Fruit fly (Drosophila melanogaster) whole organism, embryonic: Measurements from ENCODE around the gene CG10809.

Experiments used
- Bdp1 ChIP-seq: fragments of 200-800 bp; sonication (Bioruptor generic); optimal IDR thresholded peaks from 3 replicates; lab custom pipeline; 2016; ENCODE audit warnings: missing biosample characterization, missing genetic modification characterization
- CG10366 ChIP-seq: fragments of 200-800 bp; sonication (Bioruptor generic); IDR thresholded peaks from 2 replicates; pipeline ENCODE4 v1.3.6; 2022; ENCODE audit warnings: missing biosample characterization, missing genetic modification characterization
- CG10565 ChIP-seq: fragments of 200-800 bp; sonication (Bioruptor generic); optimal IDR thresholded peaks from 3 replicates; lab custom pipeline; 2016; ENCODE audit warnings: missing biosample characterization, mild to moderate bottlenecking, missing genetic modification characterization
- CG10979 ChIP-seq: fragments of 200-800 bp; sonication (Bioruptor generic); optimal IDR thresholded peaks from 2 replicates; lab custom pipeline; 2018; ENCODE audit warnings: missing biosample characterization, mild to moderate bottlenecking, missing genetic modification characterization, moderate library complexity
- CG12104 ChIP-seq: fragments of 200-800 bp; sonication (Bioruptor generic); optimal IDR thresholded peaks from 3 replicates; lab custom pipeline; 2016; ENCODE audit warnings: missing biosample characterization, missing genetic modification characterization
- CG14014 ChIP-seq: fragments of 200-800 bp; sonication (Bioruptor generic); IDR thresholded peaks from 2 replicates; pipeline ENCODE4 v1.3.6; 2022; ENCODE audit warnings: missing biosample characterization, missing genetic modification characterization
- CG14050 ChIP-seq: fragments of 200-800 bp; sonication (Bioruptor generic); IDR thresholded peaks from 3 replicates; pipeline ENCODE4 v1.3.6; 2022; ENCODE audit warnings: missing biosample characterization, missing genetic modification characterization
- CG14441 ChIP-seq: fragments of 200-800 bp; sonication (Bioruptor generic); IDR thresholded peaks from 2 replicates; pipeline ENCODE4 v1.3.6; 2022; ENCODE audit warnings: missing biosample characterization, missing genetic modification characterization
- CG16813 ChIP-seq: fragments of 200-800 bp; sonication (Bioruptor generic); IDR thresholded peaks from 3 replicates; pipeline ENCODE4 v1.3.6; 2022; ENCODE audit warnings: missing biosample characterization, missing genetic modification characterization; ENCODE audit not compliant: partially characterized antibody
- CG16863 ChIP-seq: fragments of 200-800 bp; sonication (Bioruptor generic); optimal IDR thresholded peaks from 3 replicates; lab custom pipeline; 2016; ENCODE audit warnings: missing biosample characterization, missing genetic modification characterization
- CG17359 ChIP-seq: fragments of 200-800 bp; sonication (Bioruptor generic); optimal IDR thresholded peaks from 3 replicates; lab custom pipeline; 2018; ENCODE audit warnings: missing biosample characterization, mild to moderate bottlenecking, missing genetic modification characterization, moderate library complexity
- CG18619 ChIP-seq: fragments of 200-800 bp; sonication (Bioruptor generic); optimal IDR thresholded peaks from 3 replicates; lab custom pipeline; 2017; ENCODE audit warnings: missing biosample characterization, mild to moderate bottlenecking, missing genetic modification characterization
- CG2875 ChIP-seq: fragments of 200-800 bp; sonication (Bioruptor generic); optimal IDR thresholded peaks from 2 replicates; lab custom pipeline; 2017; ENCODE audit warnings: missing biosample characterization, mild to moderate bottlenecking, missing genetic modification characterization, missing genetic modification reagents
- CG31224 ChIP-seq: fragments of 200-800 bp; sonication (Bioruptor generic); IDR thresholded peaks from 2 replicates; pipeline ENCODE4 v1.3.6; 2022; ENCODE audit warnings: missing biosample characterization, missing genetic modification characterization
- CG33213 ChIP-seq: fragments of 200-800 bp; sonication (Bioruptor generic); optimal IDR thresholded peaks from 3 replicates; lab custom pipeline; 2016; ENCODE audit warnings: missing biosample characterization, missing genetic modification characterization
- CG33557 ChIP-seq: fragments of 200-800 bp; sonication (Bioruptor generic); optimal IDR thresholded peaks from 2 replicates; lab custom pipeline; 2019; ENCODE audit warnings: missing biosample characterization, mild to moderate bottlenecking, missing genetic modification characterization, moderate library complexity
- CG5953 ChIP-seq: fragments of 200-800 bp; sonication (Bioruptor generic); IDR thresholded peaks from 2 replicates; pipeline ENCODE4 v1.3.6; 2022; ENCODE audit warnings: missing biosample characterization, missing genetic modification characterization
- CG6654 ChIP-seq: fragments of 200-800 bp; sonication (Bioruptor generic); optimal IDR thresholded peaks from 2 replicates; lab custom pipeline; 2017; ENCODE audit warnings: missing biosample characterization, mild to moderate bottlenecking, missing genetic modification characterization
- CG6765 ChIP-seq: fragments of 200-800 bp; sonication (Bioruptor generic); optimal IDR thresholded peaks from 3 replicates; lab custom pipeline; 2017; ENCODE audit warnings: missing biosample characterization, mild to moderate bottlenecking, missing genetic modification characterization
- CG8281 ChIP-seq: fragments of 200-800 bp; sonication (Bioruptor generic); optimal IDR thresholded peaks from 2 replicates; lab custom pipeline; 2018; ENCODE audit warnings: missing biosample characterization, mild to moderate bottlenecking, missing genetic modification characterization, moderate library complexity
- CG8765 ChIP-seq: fragments of 200-800 bp; sonication (Bioruptor generic); IDR thresholded peaks from 2 replicates; pipeline ENCODE4 v1.3.6; 2022; ENCODE audit warnings: missing biosample characterization, missing genetic modification characterization
- D ChIP-seq, 2 experiments: fragments of 200-800 bp in 1 of 2; fragments of >200 bp in 1 of 2; sonication (Bioruptor generic) in 1 of 2; optimal IDR thresholded peaks; 2 replicates in 1 of 2; 3 replicates in 1 of 2; lab custom pipeline; 2017; ENCODE audit warnings: mild to moderate bottlenecking in 1 of 2, missing biosample characterization in 1 of 2, missing genetic modification characterization in 1 of 2, missing genetic modification reagents in 1 of 2
- E2f2 ChIP-seq: fragments of 200-800 bp; sonication (Bioruptor generic); IDR thresholded peaks from 2 replicates; pipeline ENCODE4 v1.3.6; 2022; ENCODE audit warnings: missing biosample characterization, missing genetic modification characterization
- Ets65A ChIP-seq: fragments of 200-800 bp; sonication (Bioruptor generic); peaks from one replicate; lab custom pipeline; 2016; ENCODE audit warnings: missing biosample characterization, missing genetic modification characterization
- Gsc ChIP-seq: fragments of 200-800 bp; sonication (Bioruptor generic); IDR thresholded peaks from 2 replicates; pipeline ENCODE4 v1.3.6; 2022; ENCODE audit warnings: missing biosample characterization, missing genetic modification characterization
- HLH3B ChIP-seq: fragments of 200-800 bp; sonication (Bioruptor generic); IDR thresholded peaks from 2 replicates; pipeline ENCODE4 v1.3.6; 2022; ENCODE audit warnings: missing biosample characterization, missing genetic modification characterization
- Hr3 ChIP-seq: fragments of 200-800 bp; sonication (Bioruptor generic); optimal IDR thresholded peaks from 3 replicates; lab custom pipeline; 2016; ENCODE audit warnings: missing biosample characterization, missing genetic modification characterization
- MESR4 ChIP-seq: fragments of 200-800 bp; sonication (Bioruptor generic); optimal IDR thresholded peaks from 2 replicates; lab custom pipeline; 2018; ENCODE audit warnings: missing biosample characterization, mild to moderate bottlenecking, missing genetic modification characterization, moderate library complexity
- Max ChIP-seq: fragments of 200-800 bp; sonication (Bioruptor generic); optimal IDR thresholded peaks from 2 replicates; lab custom pipeline; 2016; ENCODE audit warnings: missing biosample characterization, mild to moderate bottlenecking, missing genetic modification characterization
- Neu2 ChIP-seq: fragments of 200-800 bp; sonication (Bioruptor generic); optimal IDR thresholded peaks from 3 replicates; lab custom pipeline; 2016; ENCODE audit warnings: missing biosample characterization, missing genetic modification characterization, borderline replicate concordance
- Sry-δ ChIP-seq: fragments of 200-800 bp; sonication (Bioruptor generic); optimal IDR thresholded peaks from 2 replicates; lab custom pipeline; 2016; ENCODE audit warnings: missing biosample characterization, missing genetic modification characterization
- Ssrp ChIP-seq: fragments of 200-800 bp; sonication (Bioruptor generic); optimal IDR thresholded peaks from 2 replicates; lab custom pipeline; 2018; ENCODE audit warnings: missing biosample characterization, mild to moderate bottlenecking, missing genetic modification characterization, moderate library complexity
- Xbp1 ChIP-seq: fragments of 200-800 bp; sonication (Bioruptor generic); optimal IDR thresholded peaks from 3 replicates; lab custom pipeline; 2016; ENCODE audit warnings: missing biosample characterization, mild to moderate bottlenecking, missing genetic modification characterization
- abd-A ChIP-seq: fragments of 200-800 bp; sonication (Bioruptor generic); optimal IDR thresholded peaks from 3 replicates; lab custom pipeline; 2019; ENCODE audit warnings: missing biosample characterization, mild to moderate bottlenecking, missing genetic modification characterization, moderate library complexity
- ara ChIP-seq: fragments of 200-800 bp; sonication (Bioruptor generic); IDR thresholded peaks from 2 replicates; pipeline ENCODE4 v1.3.6; 2022; ENCODE audit warnings: missing biosample characterization, missing genetic modification characterization
- dmrt99B ChIP-seq: fragments of 200-800 bp; sonication (Bioruptor generic); optimal IDR thresholded peaks from 2 replicates; lab custom pipeline; 2018; ENCODE audit warnings: missing biosample characterization, mild to moderate bottlenecking, missing genetic modification characterization, moderate library complexity
- fru ChIP-seq: fragments of >200 bp; optimal IDR thresholded peaks from 2 replicates; lab custom pipeline; 2017
- ham ChIP-seq: fragments of 200-800 bp; sonication (Bioruptor generic); IDR thresholded peaks from 2 replicates; pipeline ENCODE4 v1.3.6; 2022; ENCODE audit warnings: missing biosample characterization, missing genetic modification characterization
- ken ChIP-seq: fragments of 200-800 bp; sonication (Bioruptor generic); IDR thresholded peaks from 3 replicates; pipeline ENCODE4 v1.3.6; 2022; ENCODE audit warnings: missing biosample characterization, missing genetic modification characterization
- knrl ChIP-seq: fragments of 200-800 bp; sonication (Bioruptor generic); IDR thresholded peaks from 3 replicates; pipeline ENCODE4 v1.3.6; 2022; ENCODE audit warnings: missing biosample characterization, missing genetic modification characterization; ENCODE audit not compliant: partially characterized antibody
- oc ChIP-seq: fragments of 200-800 bp; sonication (Bioruptor generic); optimal IDR thresholded peaks from 2 replicates; lab custom pipeline; 2018; ENCODE audit warnings: missing biosample characterization, mild to moderate bottlenecking, missing genetic modification characterization, moderate library complexity
- onecut ChIP-seq: fragments of 200-800 bp; sonication (Bioruptor generic); IDR thresholded peaks from 2 replicates; pipeline ENCODE4 v1.3.6; 2022; ENCODE audit warnings: missing biosample characterization, missing genetic modification characterization
- org-1 ChIP-seq: fragments of 200-800 bp; sonication (Bioruptor generic); optimal IDR thresholded peaks from 2 replicates; lab custom pipeline; 2017; ENCODE audit warnings: missing biosample characterization, missing genetic modification characterization
- phol ChIP-seq: fragments of 200-800 bp; sonication (Bioruptor generic); optimal IDR thresholded peaks from 3 replicates; lab custom pipeline; 2018; ENCODE audit warnings: missing biosample characterization, mild to moderate bottlenecking, missing genetic modification characterization, moderate library complexity
- pros ChIP-seq: fragments of 200-800 bp; sonication (Bioruptor generic); optimal IDR thresholded peaks from 3 replicates; lab custom pipeline; 2019; ENCODE audit warnings: missing biosample characterization, mild to moderate bottlenecking, missing genetic modification characterization, moderate library complexity
- run ChIP-seq: fragments of 200-800 bp; sonication (Bioruptor generic); optimal IDR thresholded peaks from 3 replicates; lab custom pipeline; 2018; ENCODE audit warnings: missing biosample characterization, mild to moderate bottlenecking, missing genetic modification characterization
- sob ChIP-seq: fragments of 200-800 bp; sonication (Bioruptor generic); IDR thresholded peaks from 2 replicates; pipeline ENCODE4 v1.3.6; 2022; ENCODE audit warnings: missing biosample characterization, missing genetic modification characterization
- tgo ChIP-seq: fragments of 200-800 bp; sonication (Bioruptor generic); IDR thresholded peaks from 3 replicates; pipeline ENCODE4 v1.3.6; 2022; ENCODE audit warnings: missing biosample characterization, missing genetic modification characterization
- vnd ChIP-seq: fragments of 200-800 bp; sonication (Bioruptor generic); IDR thresholded peaks from 3 replicates; pipeline ENCODE4 v1.3.6; 2022; ENCODE audit warnings: missing biosample characterization, missing genetic modification characterization; ENCODE audit not compliant: partially characterized antibody
- zfh1 ChIP-seq: fragments of 200-800 bp; sonication (Bioruptor generic); IDR thresholded peaks from 3 replicates; pipeline ENCODE4 v1.3.6; 2022; ENCODE audit warnings: missing biosample characterization, missing genetic modification characterization

Gene CG10809

DNA sequence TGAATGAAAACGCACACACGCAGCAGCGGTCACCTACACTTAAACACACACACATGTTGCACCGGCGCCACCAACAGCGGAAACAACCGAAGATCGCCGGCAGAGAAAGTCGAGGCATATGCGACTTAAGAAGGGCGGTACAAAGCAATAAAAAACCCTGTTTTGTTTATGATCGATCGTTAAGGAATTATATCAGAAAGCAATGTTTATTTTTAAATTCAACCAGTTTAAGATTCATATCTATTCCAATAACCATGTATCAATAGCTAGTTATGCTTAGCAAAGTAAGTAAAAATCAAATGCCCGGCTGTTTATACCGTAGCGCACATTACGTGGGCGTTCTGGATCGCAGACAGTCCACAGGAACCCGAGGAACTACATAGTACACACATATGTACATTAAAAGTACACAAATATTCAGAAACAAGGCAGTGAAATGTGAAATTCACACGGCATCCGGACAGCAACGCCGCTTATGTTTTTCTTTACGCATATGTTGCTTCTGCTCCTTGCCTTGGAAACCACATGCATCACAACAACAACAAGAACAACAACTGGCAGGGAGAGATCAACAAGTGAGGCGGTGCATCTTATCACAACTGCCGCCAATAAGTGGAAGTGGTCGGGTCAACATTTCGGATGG is 3.8 kb downstream of the CG10809 start (continued):
- TF ChIP-seq CG33213 (GFP tag; lab: Kevin White, UChicago) (peak; percentile 96), knrl (no peak), CG2875 (GFP tag; lab: Kevin White, UChicago) (peak; percentile 97), Ets65A (GFP tag; lab: Kevin White, UChicago) (peak; percentile 99), CG14050 (GFP tag; lab: Robert Waterston, UW) (peak; percentile 93), CG17359 (tag; lab: Kevin White, UChicago) (peak; percentile 99), run (tag; lab: Kevin White, UChicago) (peak; percentile 89), fru (lab: Kevin White, UChicago) (no peak), pros (peak; percentile 87), Hr3 (GFP tag; lab: Kevin White, UChicago) (peak; percentile 96), CG6654 (GFP tag; lab: Kevin White, UChicago) (peak; percentile 92), CG8281 (tag; lab: Kevin White, UChicago) (peak; percentile 86), Max (GFP tag; lab: Kevin White, UChicago) (peak; percentile 98), zfh1 (GFP tag; lab: Robert Waterston, UW) (peak; percentile 99), ham (GFP tag; lab: Robert Waterston, UW) (peak; percentile 76), ken (GFP tag; lab: Robert Waterston, UW) (peak; percentile 97), CG5953 (GFP tag; lab: Robert Waterston, UW) (peak; percentile 97), onecut (GFP tag; lab: Robert Waterston, UW) (peak; percentile 94), vnd (no peak), CG10565 (GFP tag; lab: Kevin White, UChicago) (peak; percentile 96), sob (peak; percentile 96), CG14441 (GFP tag; lab: Robert Waterston, UW) (peak; percentile 95), CG8765 (peak; percentile 98), Gsc (GFP tag; lab: Robert Waterston, UW) (peak; percentile 96), Ssrp (tag; lab: Kevin White, UChicago) (peak; percentile 96), Sry-δ (GFP tag; lab: Kevin White, UChicago) (peak; percentile 74), dmrt99B (tag; lab: Kevin White, UChicago) (peak; percentile 98), CG33557 (GFP tag; lab: Kevin White, UChicago) (peak; percentile 98), CG6765 (GFP tag; lab: Kevin White, UChicago) (peak; percentile 82), HLH3B (GFP tag; lab: Robert Waterston, UW) (peak; percentile 95), oc (tag; lab: Kevin White, UChicago) (peak; percentile 97), CG31224 (GFP tag; lab: Robert Waterston, UW) (peak; percentile 89), CG10366 (GFP tag; lab: Robert Waterston, UW) (peak; percentile 96), MESR4 (GFP tag; lab: Kevin White, UChicago) (peak; percentile 57), D (optimal IDR thresholded peaks at IDR 0.05; lab: Kevin White, UChicago) (no peak), D (GFP tag; optimal IDR thresholded peaks at IDR 0.05; lab: Kevin White, UChicago) (peak; percentile 99), CG14014 (peak; percentile 96), Bdp1 (GFP tag; lab: Kevin White, UChicago) (peak; percentile 92), Neu2 (GFP tag; lab: Kevin White, UChicago) (peak; percentile 97), CG16863 (GFP tag; lab: Kevin White, UChicago) (peak; percentile 97), tgo (GFP tag; lab: Robert Waterston, UW) (peak; percentile 95), ara (GFP tag; lab: Robert Waterston, UW) (peak; percentile 99), org-1 (GFP tag; lab: Kevin White, UChicago) (peak; percentile 98), abd-A (peak; percentile 58), CG12104 (peak; percentile 95), CG18619 (GFP tag; lab: Kevin White, UChicago) (peak; percentile 92), E2f2 (GFP tag; lab: Robert Waterston, UW) (peak; percentile 77), CG10979 (tag; lab: Kevin White, UChicago) (peak; percentile 100), CG16813 (no peak), phol (tag; lab: Kevin White, UChicago) (peak; percentile 99), Xbp1 (GFP tag; lab: Kevin White, UChicago) (peak; percentile 96)
